Worm (Caenorhabditis elegans): ENCODE results near the gene fbxb-115.

DNA sequence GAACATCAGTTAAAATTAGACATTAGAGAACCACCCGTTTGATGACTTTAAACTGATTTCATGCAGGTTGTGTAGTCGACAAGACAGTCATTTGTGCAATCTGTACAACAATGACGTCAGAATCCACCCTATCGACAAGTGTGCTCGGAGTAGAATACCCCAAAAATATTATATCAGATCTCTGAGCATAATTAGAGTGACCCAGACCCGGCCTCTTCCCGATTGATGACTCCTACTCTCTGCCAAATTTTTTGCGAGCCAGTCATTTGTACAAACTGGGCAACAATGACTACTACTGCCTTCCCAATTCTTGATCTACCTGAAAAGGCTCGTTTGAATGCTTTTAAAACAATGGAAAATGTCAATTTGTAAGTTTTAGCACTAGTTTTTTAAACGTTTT, at the start of gene fbxb-115, which contains the start of gene fbxb-1:
- no peak for TF ChIP-seq lin-39 (tag; optimal IDR thresholded peaks at IDR 0.05)
- no peak for TF ChIP-seq nhr-77 (tag; optimal IDR thresholded peaks at IDR 0.05)

Measured in whole organism, L1 larva.